Worm (Caenorhabditis elegans) whole organism, L4/young adult: ENCODE measurements around the gene F38B7.11.

Experiments
- dao-5 ChIP-seq: sonication (generic microtip); optimal IDR thresholded peaks from 2 replicates; lab custom pipeline; 2016; ENCODE audit warnings: missing genotype, missing genetic modification characterization, moderate library complexity, missing compliant biosample characterization
- him-1 ChIP-seq: sonication (generic microtip); optimal IDR thresholded peaks from 2 replicates; lab custom pipeline; 2016; ENCODE audit warnings: missing genotype, missing genetic modification reagents, missing genetic modification characterization, missing compliant biosample characterization

ce11 chrV:11543564-11543963 lies 3.3 kb upstream of the F38B7.11 start, which contains the start of gene F38B7.2:
- no peak for TF ChIP-seq him-1 (tag; lab: Kevin White, UChicago)
- TF ChIP-seq dao-5 = no peak
